Worm (Caenorhabditis elegans) whole organism, L1 larva: ENCODE measurements around the gene div-1.
"Not testable (repeated sequence)": the region's sequence is repeated elsewhere in the genome, so short reads cannot be mapped to it uniquely, and the experiment has no call there.

Source experiments
- C16A3.4 ChIP-seq: fragments of 150-350 bp; optimal IDR thresholded peaks from 2 replicates; lab custom pipeline; 2014; ENCODE audit warnings: missing biosample characterization, missing genetic modification characterization
- F16B12.6 ChIP-seq: fragments of 150-350 bp; optimal IDR thresholded peaks from 2 replicates; lab custom pipeline; 2014; ENCODE audit warnings: missing biosample characterization, missing genetic modification characterization
- aha-1 ChIP-seq: fragments of 150-350 bp; optimal IDR thresholded peaks from 2 replicates; lab custom pipeline; 2014; ENCODE audit warnings: missing biosample characterization, missing genetic modification characterization
- alr-1 ChIP-seq: fragments of 200-800 bp; sonication (Bioruptor generic); optimal IDR thresholded peaks from 2 replicates; lab custom pipeline; 2018; ENCODE audit warnings: borderline replicate concordance, mild to moderate bottlenecking, missing genetic modification characterization, missing compliant biosample characterization
- aly-2 ChIP-seq: fragments of 150-350 bp; optimal IDR thresholded peaks from 2 replicates; lab custom pipeline; 2014; ENCODE audit warnings: missing biosample characterization, missing genetic modification characterization
- ama-1 ChIP-seq: fragments of 150-350 bp; optimal IDR thresholded peaks from 2 replicates; lab custom pipeline; 2014
- blmp-1 ChIP-seq: fragments of 150-350 bp; optimal IDR thresholded peaks from 2 replicates; lab custom pipeline; 2014; ENCODE audit warnings: missing biosample characterization, missing genetic modification characterization
- ceh-8 ChIP-seq: fragments of 200-800 bp; sonication (Bioruptor generic); optimal IDR thresholded peaks from 2 replicates; lab custom pipeline; 2018; ENCODE audit warnings: mild to moderate bottlenecking, missing genetic modification characterization, moderate library complexity, missing compliant biosample characterization
- ceh-90 ChIP-seq: sonication (generic microtip); optimal IDR thresholded peaks from 2 replicates; lab custom pipeline; 2016; ENCODE audit warnings: missing genetic modification characterization, missing compliant biosample characterization
- ces-1 ChIP-seq: fragments of 150-350 bp; optimal IDR thresholded peaks from 2 replicates; lab custom pipeline; 2014; ENCODE audit warnings: missing biosample characterization, missing genetic modification reagents, missing genetic modification characterization
- dpl-1 ChIP-seq, 3 experiments: fragments of 150-350 bp in 2 of 3; sonication (generic microtip) in 1 of 3; optimal IDR thresholded peaks; 2 replicates each; lab custom pipeline; 2014 to 2017; ENCODE audit warnings: missing biosample characterization in 3 of 3, missing genetic modification characterization in 3 of 3, missing genetic modification reagents in 3 of 3
- dsc-1 ChIP-seq: sonication (generic microtip); optimal IDR thresholded peaks from 2 replicates; lab custom pipeline; 2016; ENCODE audit warnings: mild to moderate bottlenecking, missing genetic modification characterization, missing compliant biosample characterization
- efl-3 ChIP-seq: fragments of 200-800 bp; sonication (Bioruptor generic); optimal IDR thresholded peaks from 2 replicates; lab custom pipeline; 2018; ENCODE audit warnings: mild to moderate bottlenecking, missing genetic modification characterization, missing compliant biosample characterization
- elt-2 ChIP-seq: sonication (generic microtip); optimal IDR thresholded peaks from 2 replicates; lab custom pipeline; 2016; ENCODE audit warnings: missing genetic modification characterization, mild to moderate bottlenecking, inconsistent platforms, missing compliant biosample characterization, missing genetic modification reagents
- ets-5 ChIP-seq: fragments of 200-800 bp; sonication (Bioruptor generic); IDR thresholded peaks from 2 replicates; pipeline ENCODE4 v1.3.6; 2022; ENCODE audit warnings: missing genetic modification characterization, missing compliant biosample characterization
- fkh-4 ChIP-seq: sonication (generic microtip); optimal IDR thresholded peaks from 2 replicates; lab custom pipeline; 2016; ENCODE audit warnings: missing compliant biosample characterization, missing genetic modification characterization, borderline replicate concordance
- fkh-8 ChIP-seq: sonication (generic microtip); optimal IDR thresholded peaks from 2 replicates; lab custom pipeline; 2016; ENCODE audit warnings: mild to moderate bottlenecking, missing genetic modification characterization, missing compliant biosample characterization
- fos-1 ChIP-seq: fragments of 150-350 bp; optimal IDR thresholded peaks from 2 replicates; lab custom pipeline; 2014; ENCODE audit warnings: missing biosample characterization, missing genetic modification characterization
- grh-1 ChIP-seq: fragments of 200-800 bp; sonication (Bioruptor generic); IDR thresholded peaks from 2 replicates; pipeline ENCODE4 v1.3.6; 2022; ENCODE audit warnings: missing genetic modification reagents, missing genetic modification characterization, missing compliant biosample characterization
- hlh-17 ChIP-seq: fragments of 200-800 bp; sonication (Bioruptor generic); optimal IDR thresholded peaks from 2 replicates; lab custom pipeline; 2018; ENCODE audit warnings: missing genetic modification characterization, mild to moderate bottlenecking, missing compliant biosample characterization, moderate library complexity, borderline replicate concordance
- jun-1 ChIP-seq: fragments of 150-350 bp; optimal IDR thresholded peaks from 2 replicates; lab custom pipeline; 2014; ENCODE audit warnings: missing biosample characterization, missing genetic modification reagents, missing genetic modification characterization
- lin-14 ChIP-seq: fragments of 200-800 bp; sonication (Bioruptor generic); optimal IDR thresholded peaks from 2 replicates; lab custom pipeline; 2018; ENCODE audit warnings: mild to moderate bottlenecking, missing genetic modification characterization, moderate library complexity, missing compliant biosample characterization
- lin-15B ChIP-seq: fragments of 150-350 bp; sonication (generic microtip); optimal IDR thresholded peaks from 3 replicates; lab custom pipeline; 2014; ENCODE audit warnings: missing biosample characterization, missing genetic modification characterization
- lin-39 ChIP-seq: fragments of 150-350 bp; optimal IDR thresholded peaks from 2 replicates; lab custom pipeline; 2014; ENCODE audit warnings: missing biosample characterization, missing genetic modification reagents, missing genetic modification characterization
- mdl-1 ChIP-seq, 2 experiments: fragments of 150-350 bp; optimal IDR thresholded peaks; 2 replicates each; lab custom pipeline; 2014 to 2017; ENCODE audit warnings: missing biosample characterization in 2 of 2, missing genetic modification characterization in 2 of 2, inconsistent platforms in 1 of 2
- mep-1 ChIP-seq: fragments of 150-350 bp; optimal IDR thresholded peaks from 2 replicates; lab custom pipeline; 2014; ENCODE audit warnings: missing biosample characterization, missing genetic modification characterization
- nhr-12 ChIP-seq: sonication (generic microtip); optimal IDR thresholded peaks from 2 replicates; lab custom pipeline; 2017; ENCODE audit warnings: missing biosample characterization, missing genetic modification characterization
- nhr-20 ChIP-seq: sonication (generic microtip); optimal IDR thresholded peaks from 2 replicates; lab custom pipeline; 2016; ENCODE audit warnings: mild to moderate bottlenecking, missing genetic modification characterization, missing compliant biosample characterization
- nhr-237 ChIP-seq: fragments of 150-350 bp; optimal IDR thresholded peaks from 2 replicates; lab custom pipeline; 2014; ENCODE audit warnings: missing biosample characterization, missing genetic modification characterization
- nhr-28 ChIP-seq: fragments of 150-350 bp; optimal IDR thresholded peaks from 2 replicates; lab custom pipeline; 2014; ENCODE audit warnings: missing biosample characterization, missing genetic modification characterization
- nhr-76 ChIP-seq: sonication (generic microtip); optimal IDR thresholded peaks from 2 replicates; lab custom pipeline; 2017; ENCODE audit warnings: missing biosample characterization, missing genetic modification characterization
- nhr-77 ChIP-seq: fragments of 150-350 bp; optimal IDR thresholded peaks from 2 replicates; lab custom pipeline; 2014; ENCODE audit warnings: missing biosample characterization, missing genetic modification characterization
- nhr-90 ChIP-seq: sonication (generic microtip); optimal IDR thresholded peaks from 2 replicates; lab custom pipeline; 2016; ENCODE audit warnings: mild to moderate bottlenecking, missing genetic modification characterization, missing compliant biosample characterization; ENCODE audit not compliant: poor library complexity
- pag-3 ChIP-seq: sonication (generic microtip); optimal IDR thresholded peaks from 2 replicates; lab custom pipeline; 2017; ENCODE audit warnings: missing genetic modification characterization, mild to moderate bottlenecking, missing compliant biosample characterization, antibody characterized with exemption, borderline replicate concordance; ENCODE audit not compliant: insufficient read depth
- pax-3 ChIP-seq: fragments of 200-800 bp; sonication (Bioruptor generic); optimal IDR thresholded peaks from 2 replicates; lab custom pipeline; 2018; ENCODE audit warnings: mild to moderate bottlenecking, missing genetic modification characterization, moderate library complexity, missing compliant biosample characterization
- pqm-1 ChIP-seq: sonication (generic microtip); optimal IDR thresholded peaks from 3 replicates; lab custom pipeline; 2017; ENCODE audit warnings: missing biosample characterization, missing genetic modification characterization
- skn-1 ChIP-seq: fragments of 150-350 bp; optimal IDR thresholded peaks from 2 replicates; lab custom pipeline; 2014; ENCODE audit warnings: missing biosample characterization, missing genetic modification characterization
- snpc-4 ChIP-seq: fragments of 150-350 bp; optimal IDR thresholded peaks from 2 replicates; lab custom pipeline; 2014; ENCODE audit warnings: missing biosample characterization, missing genetic modification characterization
- sox-4 ChIP-seq: sonication (generic microtip); optimal IDR thresholded peaks from 2 replicates; lab custom pipeline; 2016; ENCODE audit warnings: missing genetic modification characterization, missing compliant biosample characterization
- sptf-1 ChIP-seq: fragments of 150-350 bp; optimal IDR thresholded peaks from 2 replicates; lab custom pipeline; 2014; ENCODE audit warnings: missing biosample characterization, missing genetic modification characterization
- sup-37 ChIP-seq: fragments of 200-800 bp; sonication (Bioruptor generic); optimal IDR thresholded peaks from 2 replicates; lab custom pipeline; 2018; ENCODE audit warnings: mild to moderate bottlenecking, missing genetic modification characterization, missing compliant biosample characterization
- swsn-7 ChIP-seq: sonication (generic microtip); optimal IDR thresholded peaks from 2 replicates; lab custom pipeline; 2016; ENCODE audit warnings: missing genetic modification characterization, missing compliant biosample characterization
- tbx-2 ChIP-seq: sonication (generic microtip); optimal IDR thresholded peaks from 2 replicates; lab custom pipeline; 2016; ENCODE audit warnings: missing genetic modification characterization, missing compliant biosample characterization
- tlp-1 ChIP-seq: fragments of 150-350 bp; optimal IDR thresholded peaks from 2 replicates; lab custom pipeline; 2014; ENCODE audit warnings: missing biosample characterization, missing genetic modification characterization
- unc-30 ChIP-seq: sonication (generic microtip); optimal IDR thresholded peaks from 2 replicates; lab custom pipeline; 2017; ENCODE audit warnings: missing biosample characterization, missing genetic modification characterization
- unc-62 ChIP-seq: fragments of 150-350 bp; optimal IDR thresholded peaks from 2 replicates; lab custom pipeline; 2014; ENCODE audit warnings: missing biosample characterization, missing genetic modification reagents, missing genetic modification characterization
- unc-86 ChIP-seq: sonication (generic microtip); optimal IDR thresholded peaks from 2 replicates; lab custom pipeline; 2016; ENCODE audit warnings: missing genetic modification characterization, missing compliant biosample characterization
- unc-98 ChIP-seq: fragments of 200-800 bp; sonication (Bioruptor generic); IDR thresholded peaks from 2 replicates; pipeline ENCODE4 v1.3.6; 2022; ENCODE audit warnings: missing genetic modification characterization, missing compliant biosample characterization
- zag-1 ChIP-seq: fragments of 150-350 bp; optimal IDR thresholded peaks from 2 replicates; lab custom pipeline; 2014; ENCODE audit warnings: missing biosample characterization, missing genetic modification characterization
- ztf-11 ChIP-seq, 2 experiments: sonication (generic microtip); optimal IDR thresholded peaks; 2 replicates each; lab custom pipeline; 2016 to 2017; ENCODE audit warnings: missing genetic modification characterization in 2 of 2, missing biosample characterization in 1 of 2, missing compliant biosample characterization in 1 of 2
- ztf-4 ChIP-seq: fragments of 150-350 bp; optimal IDR thresholded peaks from 2 replicates; lab custom pipeline; 2014; ENCODE audit warnings: missing biosample characterization, missing genetic modification characterization

div-1 gene

DNA sequence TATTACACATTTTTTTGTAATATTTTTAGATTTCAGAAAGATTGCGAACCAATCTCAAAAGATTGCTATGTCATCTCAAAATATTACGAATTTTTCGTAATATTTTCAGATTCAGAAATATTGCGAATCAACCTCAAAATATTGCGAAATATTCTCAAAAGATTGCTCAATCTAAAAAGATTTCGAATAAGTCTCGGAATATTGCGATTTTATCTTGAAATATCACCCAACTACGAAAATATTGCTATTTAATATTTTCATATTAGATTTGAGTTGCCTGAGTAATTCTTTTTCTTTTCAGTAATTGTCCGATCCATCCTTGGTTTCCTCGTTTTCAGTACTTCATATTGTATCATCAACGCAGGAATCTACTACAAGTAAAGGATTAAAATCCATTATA lies 26.5 kb downstream of the div-1 start, which contains the start of gene Y70G10A.4:
Gene Y70G10A.4 (plus strand): TSS at position 301 of the 400 bp plus-strand sequence.
- TF ChIP-seq zag-1; unc-98 (GFP tag; lab: Robert Waterston, UW); pqm-1 (tag; lab: Kevin White, UChicago): not testable (repeated sequence)
- TF ChIP-seq, all 84 proteins: peak for 0; not testable (repeated sequence) for 84

ce11 chrIII:10218587-10218986 lies 29.8 kb downstream of the div-1 start, which contains the start of the genes rde-4 and cox-14:
Gene rde-4, minus strand, starts transcription at chrIII:10218646.
Gene cox-14, plus strand, starts transcription at chrIII:10218942.
- TF ChIP-seq nhr-28 (tag; lab: Kevin White, UChicago) (no peak), unc-98 (GFP tag; lab: Robert Waterston, UW) (no peak), tbx-2 (tag; lab: Kevin White, UChicago) (peak; percentile 82), fos-1 (peak; percentile 39), nhr-90 (tag; lab: Kevin White, UChicago) (peak; percentile 77), sox-4 (tag; lab: Kevin White, UChicago) (peak; percentile 56), nhr-77 (tag; lab: Kevin White, UChicago) (no peak), ztf-4 (peak; percentile 40), sptf-1 (tag; lab: Kevin White, UChicago) (no peak), skn-1 (tag; lab: Kevin White, UChicago) (peak; percentile 92), aha-1 (tag; lab: Kevin White, UChicago) (no peak), blmp-1 (tag; lab: Kevin White, UChicago) (peak; percentile 90), ama-1 (lab: Kevin White, UChicago) (peak; percentile 58), dsc-1 (peak; percentile 78), fkh-4 (tag; lab: Kevin White, UChicago) (no peak), swsn-7 (tag; lab: Kevin White, UChicago) (peak; percentile 85), unc-30 (tag; lab: Kevin White, UChicago) (no peak), mep-1 (tag; lab: Kevin White, UChicago) (peak; percentile 94), ztf-11 (tag; optimal IDR thresholded peaks at IDR 0.05; lab: Kevin White, UChicago) (peak in 1 of 2 experiments; percentile 44), unc-86 (peak; percentile 60), grh-1 (GFP tag; lab: Robert Waterston, UW) (no peak), pag-3 (no peak), jun-1 (tag; lab: Kevin White, UChicago) (peak; percentile 50), tlp-1 (tag; lab: Kevin White, UChicago) (no peak), nhr-12 (tag; lab: Kevin White, UChicago) (no peak), nhr-20 (tag; lab: Kevin White, UChicago) (peak; percentile 82), ceh-90 (tag; lab: Kevin White, UChicago) (peak; percentile 16), lin-39 (tag; lab: Kevin White, UChicago) (peak; percentile 63), elt-2 (tag; lab: Kevin White, UChicago) (peak; percentile 31), efl-3 (no peak), alr-1 (tag; lab: Kevin White, UChicago) (no peak), dpl-1 (GFP tag; optimal IDR thresholded peaks at IDR 0.05; lab: Kevin White, UChicago) (peak; percentile 84 to 93 (median 87)), aly-2 (tag; lab: Kevin White, UChicago) (peak; percentile 27), lin-14 (GFP tag; lab: Kevin White, UChicago) (no peak), ets-5 (no peak), unc-62 (GFP tag; lab: Kevin White, UChicago) (no peak), fkh-8 (tag; lab: Kevin White, UChicago) (no peak), pax-3 (peak; percentile 16), F16B12.6 (peak; percentile 53), hlh-17 (GFP tag; lab: Kevin White, UChicago) (no peak), ces-1 (GFP tag; lab: Kevin White, UChicago) (no peak), snpc-4 (tag; lab: Kevin White, UChicago) (peak; percentile 46), C16A3.4 (tag; lab: Kevin White, UChicago) (peak; percentile 81), sup-37 (GFP tag; lab: Kevin White, UChicago) (no peak), nhr-76 (no peak), nhr-237 (tag; lab: Kevin White, UChicago) (peak; percentile 38), mdl-1 (tag; optimal IDR thresholded peaks at IDR 0.05; lab: Kevin White, UChicago) (peak in 1 of 2 experiments; percentile 76), lin-15B (tag; lab: Kevin White, UChicago) (peak; percentile 89), ceh-8 (GFP tag; lab: Kevin White, UChicago) (peak; percentile 81)
